Worm (Caenorhabditis elegans) whole organism, L4/young adult: ENCODE data around the gene K08D8.7.

ENCODE experiments used
- W03F9.2 ChIP-seq: fragments of 150-350 bp; optimal IDR thresholded peaks from 2 replicates; lab custom pipeline; 2014; ENCODE audit warnings: missing biosample characterization, missing genetic modification characterization
- dao-5 ChIP-seq: sonication (generic microtip); optimal IDR thresholded peaks from 2 replicates; lab custom pipeline; 2016; ENCODE audit warnings: missing genotype, missing genetic modification characterization, moderate library complexity, missing compliant biosample characterization
- him-1 ChIP-seq: sonication (generic microtip); optimal IDR thresholded peaks from 2 replicates; lab custom pipeline; 2016; ENCODE audit warnings: missing genotype, missing genetic modification reagents, missing genetic modification characterization, missing compliant biosample characterization

The K08D8.7 gene

ce11 chrIV:12886012-12886411, 10.6 kb upstream of the K08D8.7 start:
- TF ChIP-seq dao-5 (tag; lab: Kevin White, UChicago) (no peak), W03F9.2 (tag; lab: Kevin White, UChicago) (no peak), him-1 (tag; lab: Kevin White, UChicago) (no peak)

DNA sequence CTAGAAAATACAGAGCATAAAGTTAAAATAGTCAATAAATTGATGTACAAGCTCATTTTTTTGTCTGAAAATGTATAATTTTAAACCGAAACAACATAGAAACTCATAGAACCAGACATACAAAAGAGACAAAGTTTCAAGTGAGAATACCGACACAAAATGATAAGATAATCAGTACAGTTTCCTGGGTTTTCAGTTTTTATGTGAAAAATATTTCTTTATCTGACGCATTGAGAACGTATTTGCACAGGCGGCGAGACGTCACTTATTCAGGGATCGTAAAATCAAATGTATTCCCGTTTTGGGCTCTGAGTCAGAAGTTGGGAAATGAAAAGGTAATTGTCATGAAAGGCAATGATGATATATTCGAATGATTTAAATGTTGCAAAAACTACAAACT, 6.2 kb upstream of the K08D8.7 start, which contains the start of gene K08D8.6:
Gene K08D8.6 (minus strand): TSS at position 64 of the 400 bp plus-strand sequence.
- TF ChIP-seq W03F9.2 (tag; lab: Kevin White, UChicago), result no peak
- TF ChIP-seq him-1 (tag; lab: Kevin White, UChicago), result no peak
- TF ChIP-seq dao-5 (tag; lab: Kevin White, UChicago), result no peak

DNA sequence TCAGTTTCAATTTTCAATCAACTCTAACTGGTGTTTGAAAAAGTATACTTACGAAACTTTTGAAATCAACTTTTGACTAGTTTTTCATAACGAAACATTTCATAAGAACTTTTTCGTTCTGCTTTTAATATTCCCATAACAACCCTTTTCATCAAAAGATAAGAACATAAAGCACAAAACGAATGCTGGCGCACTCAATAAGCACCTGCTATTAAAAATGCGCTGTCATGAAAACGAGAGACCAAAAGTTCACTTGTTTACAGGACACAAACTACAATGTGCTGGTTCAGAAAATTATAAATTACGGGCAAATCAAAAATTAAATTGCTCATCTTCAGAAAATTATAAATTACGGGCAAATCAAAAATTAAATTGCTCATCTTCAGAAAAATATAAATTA, 5.6 kb upstream of the K08D8.7 start:
- TF ChIP-seq him-1 (tag; lab: Kevin White, UChicago) (no peak), dao-5 (tag; lab: Kevin White, UChicago) (no peak), W03F9.2 (tag; lab: Kevin White, UChicago) (no peak)

DNA sequence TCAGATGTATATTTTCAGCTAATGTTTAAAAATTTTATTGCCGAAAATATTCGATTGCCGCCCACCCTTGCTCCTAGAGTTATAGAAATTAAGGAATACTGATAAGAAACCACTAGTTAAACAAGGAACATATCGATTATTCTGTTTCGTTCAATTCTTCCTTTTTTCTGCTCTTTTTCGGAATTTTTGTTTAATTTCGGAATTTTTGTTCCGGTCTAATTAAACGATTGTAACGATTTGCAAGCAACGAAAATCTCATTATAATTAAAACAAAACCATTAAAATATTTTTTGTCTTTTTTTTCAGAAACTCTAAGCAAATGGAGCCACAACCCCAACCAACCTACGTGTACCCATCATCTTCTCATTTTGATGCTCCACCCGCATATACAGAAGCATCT, 4.4 kb upstream of the K08D8.7 start, which contains the start of gene K08D8.1:
Gene K08D8.1 (plus strand): TSS at position 301 of the 400 bp plus-strand sequence.
- no peak for TF ChIP-seq dao-5 (tag; lab: Kevin White, UChicago)
- no peak for TF ChIP-seq him-1 (tag; lab: Kevin White, UChicago)
- TF ChIP-seq W03F9.2 (tag; lab: Kevin White, UChicago), result no peak

DNA sequence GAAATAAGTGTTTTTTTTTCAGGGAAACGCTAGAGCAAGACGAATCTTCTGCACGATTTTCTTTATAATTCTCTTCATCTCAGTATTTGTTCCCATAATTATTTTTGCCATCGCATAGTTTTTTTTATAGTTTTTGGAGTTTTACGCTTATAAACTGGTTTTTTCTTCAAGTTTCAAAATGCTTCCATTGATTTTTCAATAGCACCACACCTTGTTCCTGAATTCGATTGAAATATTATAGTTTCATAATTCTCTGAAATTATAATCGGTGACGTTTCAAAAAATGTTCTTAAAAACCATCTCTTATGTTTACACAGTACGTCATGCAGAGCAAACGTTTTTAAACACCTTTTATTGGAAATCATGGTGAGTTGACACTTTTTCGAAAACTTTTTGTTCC, 3.5 kb upstream of the K08D8.7 start, which contains the start of gene K08D8.12:
Gene K08D8.12 (plus strand): TSS at position 301 of the 400 bp plus-strand sequence.
- TF ChIP-seq dao-5 (tag; lab: Kevin White, UChicago) (no peak), him-1 (tag; lab: Kevin White, UChicago) (no peak), W03F9.2 (tag; lab: Kevin White, UChicago) (no peak)

- TF ChIP-seq W03F9.2 (tag; lab: Kevin White, UChicago) (no peak), dao-5 (tag; lab: Kevin White, UChicago) (no peak), him-1 (tag; lab: Kevin White, UChicago) (no peak)
Measured at ce11 chrIV:12894996-12895395, 1.6 kb upstream of the K08D8.7 start, which contains the start of gene K08D8.11. TSS of gene K08D8.11 (plus strand) at chrIV:12895296.

- no peak for TF ChIP-seq him-1 (tag; lab: Kevin White, UChicago)
- TF ChIP-seq W03F9.2 (tag; lab: Kevin White, UChicago), result no peak
- TF ChIP-seq dao-5 (tag; lab: Kevin White, UChicago), result no peak
Measured at ce11 chrIV:12897146-12897545, 514 bp downstream of the K08D8.7 start.

DNA sequence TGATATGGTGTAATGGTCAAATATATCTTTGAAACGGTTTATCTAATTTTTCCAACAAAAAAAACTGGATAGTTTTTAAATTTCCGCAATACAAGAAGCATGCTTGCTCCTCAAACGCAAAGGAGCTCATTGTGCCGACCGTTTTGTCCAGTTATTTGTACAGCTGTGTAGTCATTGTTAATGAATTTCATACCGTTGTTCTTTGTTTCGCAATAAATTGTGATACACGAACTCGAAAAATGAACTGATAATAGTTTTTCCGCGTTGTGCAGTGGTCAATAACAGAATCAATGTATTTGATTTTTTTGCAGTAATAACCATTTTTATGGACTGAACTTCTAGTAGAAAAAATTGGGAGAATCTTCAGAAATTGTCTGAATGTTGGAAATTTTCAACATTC, 2.2 kb downstream of the K08D8.7 start:
- TF ChIP-seq W03F9.2 (tag; lab: Kevin White, UChicago), result no peak
- no peak for TF ChIP-seq dao-5 (tag; lab: Kevin White, UChicago)
- TF ChIP-seq him-1 (tag; lab: Kevin White, UChicago), result no peak

DNA sequence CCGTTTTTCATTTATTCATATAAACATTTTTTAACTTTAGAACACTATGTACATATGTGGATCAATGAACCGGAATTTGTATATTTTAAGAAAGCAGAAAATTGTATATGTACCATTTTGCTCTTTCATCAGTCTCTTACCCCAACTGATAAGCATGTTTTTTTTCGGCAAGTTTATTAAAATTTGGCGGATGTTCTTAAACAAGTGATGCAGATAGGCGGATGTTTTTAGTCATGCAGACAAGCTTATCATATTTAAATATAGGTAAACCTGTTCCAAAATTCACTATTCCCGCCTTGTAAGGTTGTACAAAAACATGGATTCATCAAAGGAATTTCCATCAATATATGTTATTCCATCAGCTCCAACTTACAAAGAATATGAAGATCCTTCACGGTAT, 2.8 kb downstream of the K08D8.7 start, which contains the start of gene K08D8.9:
Gene K08D8.9 (plus strand): TSS at position 301 of the 400 bp plus-strand sequence.
- TF ChIP-seq W03F9.2 (tag; lab: Kevin White, UChicago) (no peak), him-1 (tag; lab: Kevin White, UChicago) (no peak), dao-5 (tag; lab: Kevin White, UChicago) (no peak)

DNA sequence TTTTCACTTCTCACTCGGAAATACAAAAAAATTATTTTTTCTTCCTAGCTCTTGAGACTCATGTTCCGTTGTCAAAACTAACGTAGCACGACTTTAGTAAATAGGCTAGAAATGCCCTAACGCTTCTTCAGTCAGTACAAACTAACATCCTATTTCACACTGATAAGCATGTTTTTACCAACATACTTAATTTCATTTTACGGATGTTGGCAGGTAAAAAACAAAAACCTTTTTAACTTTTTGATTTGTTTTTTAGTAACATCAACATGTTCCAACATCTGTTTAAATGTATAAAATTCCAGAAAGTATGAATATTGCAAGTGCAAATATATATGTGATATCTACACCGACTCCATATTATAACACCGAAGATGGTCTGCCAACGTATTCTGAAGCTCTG, 3.6 kb downstream of the K08D8.7 start, which contains the start of gene K08D8.10:
Gene K08D8.10 (plus strand): TSS at position 301 of the 400 bp plus-strand sequence.
- no peak for TF ChIP-seq W03F9.2 (tag; lab: Kevin White, UChicago)
- TF ChIP-seq him-1 (tag; lab: Kevin White, UChicago), result no peak

DNA sequence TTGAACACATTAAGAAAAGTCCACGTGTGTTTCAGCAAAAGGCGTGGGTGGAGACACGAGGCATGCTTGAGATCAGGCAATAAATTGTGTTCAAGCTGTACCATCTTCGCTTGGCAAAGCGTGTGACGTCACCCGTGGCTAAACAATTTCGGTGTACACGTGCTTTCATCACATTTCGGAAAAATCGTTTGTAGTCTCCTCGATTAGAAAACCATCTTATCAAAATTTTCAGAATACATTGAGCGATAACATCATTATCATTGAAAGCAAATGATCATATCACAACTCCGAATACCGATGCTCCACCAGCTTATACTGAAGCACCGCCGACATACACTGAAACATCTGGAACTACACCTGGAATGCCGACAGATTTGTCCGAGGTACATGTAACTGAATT, 5.0 kb downstream of the K08D8.7 start:
- no peak for TF ChIP-seq dao-5 (tag; lab: Kevin White, UChicago)
- no peak for TF ChIP-seq him-1 (tag; lab: Kevin White, UChicago)
- no peak for TF ChIP-seq W03F9.2 (tag; lab: Kevin White, UChicago)

- TF ChIP-seq him-1 (tag; lab: Kevin White, UChicago), result no peak
- no peak for TF ChIP-seq W03F9.2 (tag; lab: Kevin White, UChicago)
- TF ChIP-seq dao-5 (tag; lab: Kevin White, UChicago), result no peak
Measured at ce11 chrIV:12902430-12903110, 5.9 kb downstream of the K08D8.7 start, which contains the start of gene K08D8.2. TSS of gene K08D8.2 (plus strand) at chrIV:12903060.

DNA sequence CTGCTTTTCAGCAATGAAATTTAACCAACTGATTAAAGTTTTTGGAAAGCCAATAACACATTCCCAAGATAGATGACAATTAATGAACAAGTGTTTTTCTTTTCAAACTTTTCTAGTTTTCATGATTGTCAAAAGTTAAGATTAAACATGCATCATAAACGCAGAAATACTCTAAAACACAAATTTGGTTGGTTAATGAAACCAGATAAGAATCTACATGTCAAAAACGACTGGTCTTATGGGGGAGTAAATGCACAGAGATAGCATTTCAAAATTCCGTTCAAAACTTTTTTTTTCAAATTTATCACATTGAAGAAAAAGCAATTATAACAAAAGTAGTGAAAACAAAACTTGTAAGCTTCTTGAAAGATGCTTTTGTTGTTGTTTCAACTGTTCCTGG, 7.1 kb downstream of the K08D8.7 start:
- no peak for TF ChIP-seq him-1 (tag; lab: Kevin White, UChicago)
- no peak for TF ChIP-seq dao-5 (tag; lab: Kevin White, UChicago)

DNA sequence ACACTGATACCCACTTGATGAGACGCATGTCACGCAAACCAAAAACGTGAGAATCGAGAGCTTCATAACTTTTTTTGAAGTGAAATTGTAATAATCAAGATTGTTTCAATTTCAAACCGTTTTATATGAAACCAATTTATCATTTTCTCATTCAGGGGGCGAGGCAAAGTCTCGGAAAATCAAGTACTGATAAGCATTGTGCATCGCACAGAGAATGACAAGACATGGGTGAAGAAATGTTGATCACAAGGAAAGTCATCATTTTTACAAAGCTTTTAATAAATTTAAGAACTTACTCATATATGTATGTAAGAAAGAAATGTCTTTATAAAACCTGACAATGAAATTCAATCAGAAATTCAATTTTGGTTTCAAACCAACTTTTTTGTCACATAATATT, 9.9 kb downstream of the K08D8.7 start, which contains the start of gene K08D8.3:
Gene K08D8.3 (minus strand): TSS at position 131 of the 400 bp plus-strand sequence.
- TF ChIP-seq him-1 (tag; lab: Kevin White, UChicago) (no peak), W03F9.2 (tag; lab: Kevin White, UChicago) (no peak), dao-5 (tag; lab: Kevin White, UChicago) (no peak)
